Fruit fly (Drosophila melanogaster) whole organism, prepupa: ENCODE results near the gene RabX2.
A peak's percentile ranks its signal among the peaks of the same experiment; 100 is the strongest.

Experiments
- CG10631 ChIP-seq: fragments of 200-800 bp; sonication (Bioruptor generic); optimal IDR thresholded peaks from 2 replicates; lab custom pipeline; 2016; ENCODE audit warnings: missing biosample characterization, missing genetic modification characterization
- CG10669 ChIP-seq: fragments of 200-800 bp; sonication (Bioruptor generic); optimal IDR thresholded peaks from 3 replicates; lab custom pipeline; 2018; ENCODE audit warnings: missing biosample characterization, mild to moderate bottlenecking, missing genetic modification characterization, moderate library complexity
- CG11294 ChIP-seq: fragments of 200-800 bp; sonication (Bioruptor generic); IDR thresholded peaks from 2 replicates; pipeline ENCODE4 v1.3.6; 2022; ENCODE audit warnings: missing biosample characterization, missing genetic modification characterization
- CG11762 ChIP-seq: fragments of 200-800 bp; sonication (Bioruptor generic); optimal IDR thresholded peaks from 3 replicates; lab custom pipeline; 2016; ENCODE audit warnings: missing biosample characterization, missing genetic modification characterization; ENCODE audit not compliant: insufficient read depth
- CG15336 ChIP-seq: fragments of 200-800 bp; sonication (Bioruptor generic); IDR thresholded peaks from 2 replicates; pipeline ENCODE4 v1.3.6; 2022; ENCODE audit warnings: missing biosample characterization, missing genetic modification characterization
- CG1621 ChIP-seq: fragments of 200-800 bp; sonication (Bioruptor generic); optimal IDR thresholded peaks from 3 replicates; lab custom pipeline; 2018; ENCODE audit warnings: missing biosample characterization, mild to moderate bottlenecking, missing genetic modification characterization
- CG16779 ChIP-seq: fragments of 200-800 bp; sonication (Bioruptor generic); optimal IDR thresholded peaks from 3 replicates; lab custom pipeline; 2017; ENCODE audit warnings: missing biosample characterization, mild to moderate bottlenecking, missing genetic modification characterization
- CG3032 ChIP-seq: fragments of 200-800 bp; optimal IDR thresholded peaks from 2 replicates; lab custom pipeline; 2019; ENCODE audit warnings: missing biosample characterization, mild to moderate bottlenecking, missing genetic modification characterization, moderate library complexity
- CG31627 ChIP-seq: fragments of 200-800 bp; sonication (Bioruptor generic); optimal IDR thresholded peaks from 3 replicates; lab custom pipeline; 2016; ENCODE audit warnings: missing biosample characterization, missing genetic modification characterization
- CG32006 ChIP-seq: fragments of 200-800 bp; sonication (Bioruptor generic); optimal IDR thresholded peaks from 3 replicates; lab custom pipeline; 2017; ENCODE audit warnings: missing biosample characterization, mild to moderate bottlenecking, missing genetic modification characterization
- CG34406 ChIP-seq: fragments of 200-800 bp; sonication (Bioruptor generic); optimal IDR thresholded peaks from 3 replicates; lab custom pipeline; 2016; ENCODE audit warnings: missing biosample characterization, missing genetic modification characterization
- CG4318 ChIP-seq: fragments of 200-800 bp; sonication (Bioruptor generic); optimal IDR thresholded peaks from 3 replicates; lab custom pipeline; 2017; ENCODE audit warnings: missing biosample characterization, mild to moderate bottlenecking, missing genetic modification characterization
- CG6163 ChIP-seq: fragments of 200-800 bp; sonication (Bioruptor generic); IDR thresholded peaks from 3 replicates; pipeline ENCODE4 v1.3.6; 2022; ENCODE audit warnings: missing biosample characterization, missing genetic modification characterization
- CG6276 ChIP-seq: fragments of 200-800 bp; sonication (Bioruptor generic); optimal IDR thresholded peaks from 2 replicates; lab custom pipeline; 2017; ENCODE audit warnings: missing biosample characterization, mild to moderate bottlenecking, missing genetic modification characterization
- CG6808 ChIP-seq: fragments of 200-800 bp; sonication (Bioruptor generic); optimal IDR thresholded peaks from 3 replicates; lab custom pipeline; 2017; ENCODE audit warnings: missing biosample characterization, missing genetic modification characterization, mild to moderate bottlenecking, moderate library complexity, missing genetic modification reagents
- CG6854 ChIP-seq: fragments of 200-800 bp; sonication (Bioruptor generic); optimal IDR thresholded peaks from 2 replicates; lab custom pipeline; 2017; ENCODE audit warnings: missing biosample characterization, mild to moderate bottlenecking, missing genetic modification characterization
- CG7368 ChIP-seq: fragments of 200-800 bp; sonication (Bioruptor generic); optimal IDR thresholded peaks from 3 replicates; lab custom pipeline; 2016; ENCODE audit warnings: missing biosample characterization, missing genetic modification characterization
- CG8319 ChIP-seq: fragments of 200-800 bp; sonication (Bioruptor generic); optimal IDR thresholded peaks from 3 replicates; lab custom pipeline; 2016; ENCODE audit warnings: missing biosample characterization, missing genetic modification characterization
- CG8632 ChIP-seq: fragments of 200-800 bp; sonication (Bioruptor generic); optimal IDR thresholded peaks from 3 replicates; lab custom pipeline; 2016; ENCODE audit warnings: missing biosample characterization, missing genetic modification characterization
- CG9139 ChIP-seq: fragments of 200-800 bp; sonication (Bioruptor generic); optimal IDR thresholded peaks from 3 replicates; lab custom pipeline; 2017; ENCODE audit warnings: missing biosample characterization, mild to moderate bottlenecking, missing genetic modification characterization
- Eip75B ChIP-seq: fragments of 200-800 bp; sonication (Bioruptor generic); optimal IDR thresholded peaks from 3 replicates; lab custom pipeline; 2016; ENCODE audit warnings: missing biosample characterization, missing genetic modification characterization
- Eip78C ChIP-seq: fragments of 200-800 bp; sonication (Bioruptor generic); peaks from one replicate; lab custom pipeline; 2016; ENCODE audit warnings: missing biosample characterization, missing genetic modification characterization
- Eip93F ChIP-seq: fragments of 200-800 bp; sonication (Bioruptor generic); optimal IDR thresholded peaks from 2 replicates; lab custom pipeline; 2016; ENCODE audit warnings: missing biosample characterization, mild to moderate bottlenecking, missing genetic modification characterization
- Ets21C ChIP-seq: fragments of 200-800 bp; sonication (Bioruptor generic); optimal IDR thresholded peaks from 3 replicates; lab custom pipeline; 2016; ENCODE audit warnings: missing biosample characterization, missing genetic modification characterization
- Ets96B ChIP-seq: fragments of 200-800 bp; optimal IDR thresholded peaks from 2 replicates; lab custom pipeline; 2019; ENCODE audit warnings: missing biosample characterization, mild to moderate bottlenecking, missing genetic modification characterization, moderate library complexity
- Gug ChIP-seq: fragments of 200-800 bp; sonication (Bioruptor generic); IDR thresholded peaks from 2 replicates; pipeline ENCODE4 v1.3.6; 2022; ENCODE audit warnings: missing biosample characterization, missing genetic modification characterization
- Hr39 ChIP-seq: fragments of 200-800 bp; sonication (Bioruptor generic); optimal IDR thresholded peaks from 2 replicates; lab custom pipeline; 2016; ENCODE audit warnings: missing biosample characterization, missing genetic modification characterization
- Lpt ChIP-seq: fragments of 200-800 bp; sonication (Bioruptor generic); optimal IDR thresholded peaks from 3 replicates; lab custom pipeline; 2016; ENCODE audit warnings: missing biosample characterization, missing genetic modification characterization
- OdsH ChIP-seq: fragments of 200-800 bp; sonication (Bioruptor generic); optimal IDR thresholded peaks from 3 replicates; lab custom pipeline; 2016; ENCODE audit warnings: missing biosample characterization, missing genetic modification characterization
- Smox ChIP-seq: fragments of 200-800 bp; sonication (Bioruptor generic); optimal IDR thresholded peaks from 3 replicates; lab custom pipeline; 2016; ENCODE audit warnings: missing biosample characterization, missing genetic modification characterization
- Sox14 ChIP-seq: fragments of 200-800 bp; sonication (Bioruptor generic); optimal IDR thresholded peaks from 3 replicates; lab custom pipeline; 2016; ENCODE audit warnings: missing biosample characterization, missing genetic modification characterization
- achi ChIP-seq: fragments of 200-800 bp; sonication (Bioruptor generic); optimal IDR thresholded peaks from 3 replicates; lab custom pipeline; 2016; ENCODE audit warnings: missing biosample characterization, missing genetic modification characterization
- acj6 ChIP-seq: fragments of 200-800 bp; sonication (Bioruptor generic); optimal IDR thresholded peaks from 3 replicates; lab custom pipeline; 2016; ENCODE audit warnings: missing biosample characterization, missing genetic modification characterization
- dac ChIP-seq: fragments of 200-800 bp; sonication (Bioruptor generic); optimal IDR thresholded peaks from 2 replicates; lab custom pipeline; 2017; ENCODE audit warnings: missing biosample characterization, mild to moderate bottlenecking, missing genetic modification characterization
- eg ChIP-seq: fragments of 200-800 bp; sonication (Bioruptor generic); IDR thresholded peaks from 3 replicates; pipeline ENCODE4 v1.3.6; 2022; ENCODE audit warnings: missing biosample characterization, missing genetic modification characterization
- esn ChIP-seq: fragments of 200-800 bp; sonication (Bioruptor generic); optimal IDR thresholded peaks from 2 replicates; lab custom pipeline; 2016; ENCODE audit warnings: missing biosample characterization, mild to moderate bottlenecking, missing genetic modification characterization, moderate library complexity
- fd59A ChIP-seq: fragments of 200-800 bp; sonication (Bioruptor generic); optimal IDR thresholded peaks from 2 replicates; lab custom pipeline; 2017; ENCODE audit warnings: missing biosample characterization, mild to moderate bottlenecking, missing genetic modification characterization, missing genetic modification reagents
- net ChIP-seq: fragments of 200-800 bp; sonication (Bioruptor generic); optimal IDR thresholded peaks from 3 replicates; lab custom pipeline; 2016; ENCODE audit warnings: missing biosample characterization, missing genetic modification characterization
- salr ChIP-seq, 2 experiments: fragments of 200-800 bp; sonication (Bioruptor generic); optimal IDR thresholded peaks; 3 replicates each; lab custom pipeline; 2016 to 2018; ENCODE audit warnings: missing biosample characterization in 2 of 2, missing genetic modification characterization in 2 of 2, mild to moderate bottlenecking in 1 of 2
- spab ChIP-seq: fragments of 200-800 bp; sonication (Bioruptor generic); optimal IDR thresholded peaks from 2 replicates; lab custom pipeline; 2017; ENCODE audit warnings: missing biosample characterization, mild to moderate bottlenecking, missing genetic modification characterization, missing genetic modification reagents
- ss ChIP-seq, 2 experiments: fragments of 200-800 bp; sonication (Bioruptor generic); optimal IDR thresholded peaks; 2 replicates in 1 of 2; 3 replicates in 1 of 2; lab custom pipeline; 2017 to 2018; ENCODE audit warnings: mild to moderate bottlenecking in 2 of 2, missing biosample characterization in 2 of 2, missing genetic modification characterization in 2 of 2, moderate library complexity in 1 of 2
- svp ChIP-seq: fragments of 200-800 bp; sonication (Bioruptor generic); peaks from one replicate; lab custom pipeline; 2016; ENCODE audit warnings: missing biosample characterization, missing genetic modification characterization
- topi ChIP-seq: fragments of 200-800 bp; sonication (Bioruptor generic); optimal IDR thresholded peaks from 3 replicates; lab custom pipeline; 2016; ENCODE audit warnings: missing biosample characterization, missing genetic modification characterization
- vri ChIP-seq: fragments of 200-800 bp; sonication (Bioruptor generic); optimal IDR thresholded peaks from 3 replicates; lab custom pipeline; 2016; ENCODE audit warnings: missing biosample characterization, mild to moderate bottlenecking, missing genetic modification characterization

RabX2 gene

dm6 chrX:10385757-10386156 is 31.5 kb upstream of the RabX2 start, which contains the start of the genes Psf3 and flw:
Psf3 (minus strand) TSS chrX:10385861.
flw (plus strand) TSS chrX:10385960.
- peak; percentile 2 for TF ChIP-seq Eip93F (GFP tag; lab: Kevin White, UChicago)
- TF ChIP-seq Eip78C (GFP tag; lab: Kevin White, UChicago): peak; percentile 64
- 0 out of 3 replicates have a peak, but pooled peaks have one; percentile 18 for TF ChIP-seq eg
- TF ChIP-seq esn: peak; percentile 13
- no peak for TF ChIP-seq CG8319
- TF ChIP-seq achi (GFP tag; lab: Kevin White, UChicago): peak; percentile 98
- no peak for TF ChIP-seq Eip75B (GFP tag; lab: Kevin White, UChicago)
- no peak for TF ChIP-seq OdsH (GFP tag; lab: Kevin White, UChicago)
- TF ChIP-seq CG34406 (GFP tag; lab: Kevin White, UChicago): peak; percentile 14
- TF ChIP-seq Smox (GFP tag; lab: Kevin White, UChicago): no peak
- peak; percentile 4 for TF ChIP-seq CG31627
- TF ChIP-seq CG6808 (GFP tag; lab: Kevin White, UChicago): peak; percentile 6
- TF ChIP-seq CG6854 (GFP tag; lab: Kevin White, UChicago): peak; percentile 25
- TF ChIP-seq Ets96B (tag; lab: Kevin White, UChicago): no peak

- TF ChIP-seq fd59A (no peak), CG15336 (GFP tag; lab: Robert Waterston, UW) (no peak), achi (GFP tag; lab: Kevin White, UChicago) (no peak), ss (GFP tag; optimal IDR thresholded peaks at IDR 0.05; lab: Kevin White, UChicago) (no peak), esn (no peak), Smox (GFP tag; lab: Kevin White, UChicago) (no peak), CG8632 (GFP tag; lab: Kevin White, UChicago) (no peak), spab (no peak), net (GFP tag; lab: Kevin White, UChicago) (no peak), Lpt (GFP tag; lab: Kevin White, UChicago) (no peak), CG10669 (GFP tag; lab: Kevin White, UChicago) (no peak), topi (GFP tag; lab: Kevin White, UChicago) (no peak)
These were observed 31.0 kb upstream of the RabX2 start for dm6 chrX:10386183-10386582.

dm6 chrX:10386810-10387340 is 30.4 kb upstream of the RabX2 start:
- no peak for TF ChIP-seq CG34406 (GFP tag; lab: Kevin White, UChicago)
- TF ChIP-seq esn: no peak
- no peak for TF ChIP-seq CG9139 (GFP tag; lab: Kevin White, UChicago)
- TF ChIP-seq svp (GFP tag; lab: Kevin White, UChicago): peak; percentile 86
- no peak for TF ChIP-seq Hr39 (GFP tag; lab: Kevin White, UChicago)
- TF ChIP-seq Eip75B (GFP tag; lab: Kevin White, UChicago): no peak
- no peak for TF ChIP-seq CG32006 (GFP tag; lab: Kevin White, UChicago)
- no peak for TF ChIP-seq CG8319
- TF ChIP-seq Eip93F (GFP tag; lab: Kevin White, UChicago): no peak
- peak; percentile 62 for TF ChIP-seq vri (GFP tag; lab: Kevin White, UChicago)
- no peak for TF ChIP-seq spab
- TF ChIP-seq Lpt (GFP tag; lab: Kevin White, UChicago): no peak
- TF ChIP-seq Gug (GFP tag; lab: Robert Waterston, UW): no peak

dm6 chrX:10387672-10388071 is 29.6 kb upstream of the RabX2 start:
- peak; percentile 41 for TF ChIP-seq Sox14 (GFP tag; lab: Kevin White, UChicago)
- TF ChIP-seq achi (GFP tag; lab: Kevin White, UChicago): peak; percentile 41
- no peak for TF ChIP-seq CG11762
- 0 out of 2 replicates have a peak, but pooled peaks have one; percentile 16 for TF ChIP-seq CG11294 (GFP tag; lab: Robert Waterston, UW)
- peak; percentile 23 for TF ChIP-seq CG7368 (GFP tag; lab: Kevin White, UChicago)
- TF ChIP-seq CG3032 (tag; lab: Kevin White, UChicago): no peak
- no peak for TF ChIP-seq CG16779
- no peak for TF ChIP-seq salr (GFP tag; optimal IDR thresholded peaks at IDR 0.05; lab: Kevin White, UChicago)
- no peak for TF ChIP-seq CG1621
- peak; percentile 39 for TF ChIP-seq esn
- TF ChIP-seq topi (GFP tag; lab: Kevin White, UChicago): peak; percentile 62
- peak; percentile 47 for TF ChIP-seq Ets21C (GFP tag; lab: Kevin White, UChicago)
- no peak for TF ChIP-seq dac
- TF ChIP-seq CG6808 (GFP tag; lab: Kevin White, UChicago): no peak
- peak; percentile 48 for TF ChIP-seq Smox (GFP tag; lab: Kevin White, UChicago)
- TF ChIP-seq CG6163 (GFP tag; lab: Robert Waterston, UW): peak; percentile 68; the same call in 2 of the 3 replicates
- TF ChIP-seq CG10631 (GFP tag; lab: Kevin White, UChicago): peak; percentile 39
- no peak for TF ChIP-seq CG6276 (GFP tag; lab: Kevin White, UChicago)
- TF ChIP-seq CG4318: no peak
- TF ChIP-seq CG34406 (GFP tag; lab: Kevin White, UChicago): peak; percentile 40
- TF ChIP-seq acj6: peak; percentile 53
- no peak for TF ChIP-seq fd59A
- TF ChIP-seq CG31627: peak; percentile 61
